Worm (Caenorhabditis elegans) whole organism, L2 larva: ENCODE measurements around the gene got-1.2.
A peak's percentile ranks its signal among the peaks of the same experiment; 100 is the strongest.

Experiments
- C34F6.9 ChIP-seq: fragments of 150-350 bp; optimal IDR thresholded peaks from 2 replicates; lab custom pipeline; 2014; ENCODE audit warnings: missing biosample characterization, missing genetic modification characterization
- F13H6.1 ChIP-seq: sonication (generic microtip); optimal IDR thresholded peaks from 2 replicates; lab custom pipeline; 2016; ENCODE audit warnings: missing genetic modification characterization, missing compliant biosample characterization
- R02D3.7 ChIP-seq: fragments of 150-350 bp; optimal IDR thresholded peaks from 2 replicates; lab custom pipeline; 2014; ENCODE audit warnings: missing biosample characterization, missing genetic modification characterization
- Y55F3AM.14 ChIP-seq: fragments of 200-800 bp; sonication (Bioruptor generic); optimal IDR thresholded peaks from 2 replicates; lab custom pipeline; 2018; ENCODE audit warnings: mild to moderate bottlenecking, missing genetic modification characterization, missing compliant biosample characterization
- ZK546.5 ChIP-seq: sonication (generic microtip); optimal IDR thresholded peaks from 2 replicates; lab custom pipeline; 2017; ENCODE audit warnings: missing biosample characterization, missing genetic modification characterization
- alr-1 ChIP-seq: fragments of 150-350 bp; optimal IDR thresholded peaks from 2 replicates; lab custom pipeline; 2014; ENCODE audit warnings: missing biosample characterization, missing genetic modification characterization
- aly-2 ChIP-seq: fragments of 150-350 bp; optimal IDR thresholded peaks from 2 replicates; lab custom pipeline; 2014; ENCODE audit warnings: missing biosample characterization, missing genetic modification characterization
- ama-1 ChIP-seq: fragments of 150-350 bp; optimal IDR thresholded peaks from 2 replicates; lab custom pipeline; 2018; ENCODE audit warnings: inconsistent platforms
- blmp-1 ChIP-seq: sonication (generic microtip); optimal IDR thresholded peaks from 2 replicates; lab custom pipeline; 2017; ENCODE audit warnings: missing genetic modification characterization, mild to moderate bottlenecking, missing compliant biosample characterization, antibody characterized with exemption, moderate library complexity; ENCODE audit not compliant: insufficient read depth
- ceh-16 ChIP-seq: fragments of 150-350 bp; optimal IDR thresholded peaks from 2 replicates; lab custom pipeline; 2014; ENCODE audit warnings: missing biosample characterization, missing genetic modification characterization
- ceh-82 ChIP-seq: fragments of 150-350 bp; optimal IDR thresholded peaks from 2 replicates; lab custom pipeline; 2014; ENCODE audit warnings: missing biosample characterization, missing genetic modification characterization
- crh-2 ChIP-seq: sonication (generic microtip); optimal IDR thresholded peaks from 2 replicates; lab custom pipeline; 2017; ENCODE audit warnings: missing biosample characterization, missing genetic modification characterization
- dmd-4 ChIP-seq: sonication (generic microtip); optimal IDR thresholded peaks from 2 replicates; lab custom pipeline; 2017; ENCODE audit warnings: missing biosample characterization, missing genetic modification characterization
- egl-27 ChIP-seq: sonication (generic microtip); optimal IDR thresholded peaks from 3 replicates; lab custom pipeline; 2017; ENCODE audit warnings: missing biosample characterization, missing genetic modification reagents, missing genetic modification characterization
- elt-1 ChIP-seq: fragments of 150-350 bp; optimal IDR thresholded peaks from 2 replicates; lab custom pipeline; 2014; ENCODE audit warnings: missing biosample characterization, missing genetic modification characterization
- elt-3 ChIP-seq: sonication (generic microtip); optimal IDR thresholded peaks from 2 replicates; lab custom pipeline; 2017; ENCODE audit warnings: missing biosample characterization, missing genetic modification characterization
- fos-1 ChIP-seq: fragments of 150-350 bp; optimal IDR thresholded peaks from 2 replicates; lab custom pipeline; 2014; ENCODE audit warnings: missing biosample characterization, missing genetic modification characterization
- gmeb-1 ChIP-seq: fragments of 150-350 bp; optimal IDR thresholded peaks from 2 replicates; lab custom pipeline; 2014; ENCODE audit warnings: missing biosample characterization, missing genetic modification characterization
- lin-11 ChIP-seq: fragments of 150-350 bp; sonication (generic microtip); optimal IDR thresholded peaks from 2 replicates; lab custom pipeline; 2014; ENCODE audit warnings: missing biosample characterization, missing genetic modification characterization, inconsistent platforms, mixed read lengths
- lin-13 ChIP-seq: fragments of 150-350 bp; optimal IDR thresholded peaks from 2 replicates; lab custom pipeline; 2014; ENCODE audit warnings: missing biosample characterization, missing genetic modification reagents, missing genetic modification characterization
- lin-39 ChIP-seq: fragments of 150-350 bp; optimal IDR thresholded peaks from 2 replicates; lab custom pipeline; 2014; ENCODE audit warnings: missing biosample characterization, missing genetic modification reagents, missing genetic modification characterization
- lsy-2 ChIP-seq, 2 experiments: fragments of 150-350 bp in 1 of 2; sonication (generic microtip) in 1 of 2; optimal IDR thresholded peaks; 2 replicates each; lab custom pipeline; 2014 to 2017; ENCODE audit warnings: missing biosample characterization in 2 of 2, missing genetic modification characterization in 2 of 2
- mab-5 ChIP-seq: fragments of 150-350 bp; optimal IDR thresholded peaks from 2 replicates; lab custom pipeline; 2014; ENCODE audit warnings: missing biosample characterization, missing genetic modification characterization
- mbf-1 ChIP-seq: sonication (generic microtip); optimal IDR thresholded peaks from 2 replicates; lab custom pipeline; 2017; ENCODE audit warnings: missing biosample characterization, missing genetic modification characterization
- mdl-1 ChIP-seq, 2 experiments: fragments of 150-350 bp in 1 of 2; sonication (generic microtip) in 1 of 2; optimal IDR thresholded peaks; 2 replicates each; lab custom pipeline; 2017; ENCODE audit warnings: missing biosample characterization in 2 of 2, missing genetic modification characterization in 2 of 2
- nhr-10 ChIP-seq: sonication (generic microtip); optimal IDR thresholded peaks from 2 replicates; lab custom pipeline; 2017; ENCODE audit warnings: missing biosample characterization, missing genetic modification characterization
- nhr-11 ChIP-seq: fragments of 150-350 bp; optimal IDR thresholded peaks from 2 replicates; lab custom pipeline; 2014; ENCODE audit warnings: missing biosample characterization, missing genetic modification characterization
- nhr-12 ChIP-seq: fragments of 150-350 bp; optimal IDR thresholded peaks from 2 replicates; lab custom pipeline; 2014; ENCODE audit warnings: missing biosample characterization, missing genetic modification characterization
- nhr-129 ChIP-seq: fragments of 150-350 bp; optimal IDR thresholded peaks from 2 replicates; lab custom pipeline; 2014; ENCODE audit warnings: missing biosample characterization, missing genetic modification characterization
- nhr-21 ChIP-seq: fragments of 150-350 bp; optimal IDR thresholded peaks from 2 replicates; lab custom pipeline; 2014; ENCODE audit warnings: missing biosample characterization, missing genetic modification characterization
- nhr-23 ChIP-seq: fragments of 150-350 bp; optimal IDR thresholded peaks from 2 replicates; lab custom pipeline; 2014; ENCODE audit warnings: missing biosample characterization, missing genetic modification reagents, missing genetic modification characterization
- nhr-237 ChIP-seq: fragments of 150-350 bp; optimal IDR thresholded peaks from 2 replicates; lab custom pipeline; 2014; ENCODE audit warnings: missing biosample characterization, missing genetic modification characterization
- nhr-25 ChIP-seq: fragments of 150-350 bp; sonication (generic microtip); optimal IDR thresholded peaks from 3 replicates; lab custom pipeline; 2014; ENCODE audit warnings: missing biosample characterization, missing genetic modification characterization
- nhr-6 ChIP-seq: fragments of 150-350 bp; optimal IDR thresholded peaks from 2 replicates; lab custom pipeline; 2014; ENCODE audit warnings: missing biosample characterization, missing genetic modification characterization
- nhr-77 ChIP-seq: fragments of 150-350 bp; optimal IDR thresholded peaks from 2 replicates; lab custom pipeline; 2014; ENCODE audit warnings: missing biosample characterization, missing genetic modification characterization
- peb-1 ChIP-seq: fragments of 150-350 bp; optimal IDR thresholded peaks from 2 replicates; lab custom pipeline; 2014; ENCODE audit warnings: missing biosample characterization, missing genetic modification characterization
- sem-4 ChIP-seq: fragments of 150-350 bp; optimal IDR thresholded peaks from 2 replicates; lab custom pipeline; 2014; ENCODE audit warnings: missing biosample characterization, missing genetic modification reagents, missing genetic modification characterization
- skn-1 ChIP-seq: sonication (generic microtip); optimal IDR thresholded peaks from 2 replicates; lab custom pipeline; 2017; ENCODE audit warnings: missing biosample characterization, missing genetic modification characterization
- sma-3 ChIP-seq: sonication (generic microtip); optimal IDR thresholded peaks from 2 replicates; lab custom pipeline; 2016; ENCODE audit warnings: missing genetic modification reagents, missing genetic modification characterization, missing compliant biosample characterization
- sma-9 ChIP-seq, 2 experiments: fragments of 150-350 bp in 1 of 2; sonication (generic microtip) in 1 of 2; optimal IDR thresholded peaks; 2 replicates each; lab custom pipeline; 2014 to 2016; ENCODE audit warnings: missing genetic modification characterization in 2 of 2, mild to moderate bottlenecking in 1 of 2, missing biosample characterization in 1 of 2, missing compliant biosample characterization in 1 of 2, missing genetic modification reagents in 1 of 2, moderate library complexity in 1 of 2
- snpc-4 ChIP-seq: fragments of 150-350 bp; optimal IDR thresholded peaks from 2 replicates; lab custom pipeline; 2014; ENCODE audit warnings: missing biosample characterization, missing genetic modification characterization
- unc-39 ChIP-seq: fragments of 150-350 bp; optimal IDR thresholded peaks from 2 replicates; lab custom pipeline; 2014; ENCODE audit warnings: missing biosample characterization, missing genetic modification characterization
- unc-55 ChIP-seq: fragments of 150-350 bp; sonication (generic microtip); optimal IDR thresholded peaks from 3 replicates; lab custom pipeline; 2014; ENCODE audit warnings: missing biosample characterization, missing genetic modification reagents, missing genetic modification characterization
- unc-62 ChIP-seq: fragments of 150-350 bp; optimal IDR thresholded peaks from 2 replicates; lab custom pipeline; 2014; ENCODE audit warnings: missing biosample characterization, missing genetic modification reagents, missing genetic modification characterization
- zag-1 ChIP-seq: fragments of 150-350 bp; optimal IDR thresholded peaks from 2 replicates; lab custom pipeline; 2014; ENCODE audit warnings: missing biosample characterization, missing genetic modification characterization
- ztf-1 ChIP-seq: fragments of 200-800 bp; sonication (Bioruptor generic); conservative IDR thresholded peaks from 2 replicates; pipeline ENCODE4 v1.3.6; 2022; ENCODE audit warnings: missing genetic modification characterization, missing compliant biosample characterization
- ztf-11 ChIP-seq: sonication (generic microtip); optimal IDR thresholded peaks from 2 replicates; lab custom pipeline; 2017; ENCODE audit warnings: missing biosample characterization, missing genetic modification characterization
- ztf-4 ChIP-seq: fragments of 150-350 bp; optimal IDR thresholded peaks from 2 replicates; lab custom pipeline; 2014; ENCODE audit warnings: missing biosample characterization, missing genetic modification characterization

Gene got-1.2

ce11 chrX:16775335-16775835 is 17.5 kb downstream of the got-1.2 start:
- no peak for TF ChIP-seq peb-1 (tag; lab: Kevin White, UChicago)
- no peak for TF ChIP-seq unc-62
- peak; percentile 46 for TF ChIP-seq gmeb-1 (tag; lab: Kevin White, UChicago)
- TF ChIP-seq F13H6.1, result no peak
- no peak for TF ChIP-seq ztf-11 (tag; lab: Kevin White, UChicago)
- no peak for TF ChIP-seq lin-39 (tag; lab: Kevin White, UChicago)
- TF ChIP-seq aly-2, result no peak
- peak; percentile 82 for TF ChIP-seq fos-1 (tag; lab: Kevin White, UChicago)
- no peak for TF ChIP-seq alr-1
- TF ChIP-seq mdl-1 (tag; optimal IDR thresholded peaks at IDR 0.05; lab: Kevin White, UChicago), result peak in 1 of 2 experiments; percentile 32
- TF ChIP-seq nhr-77 (tag; lab: Kevin White, UChicago), result no peak
- TF ChIP-seq egl-27 (tag; lab: Kevin White, UChicago), result no peak
- TF ChIP-seq elt-3, result no peak
- TF ChIP-seq sem-4 (tag; lab: Kevin White, UChicago), result no peak
- no peak for TF ChIP-seq zag-1 (tag; lab: Kevin White, UChicago)
- no peak for TF ChIP-seq nhr-11 (tag; lab: Kevin White, UChicago)
- no peak for TF ChIP-seq unc-55 (GFP tag; lab: Kevin White, UChicago)
- TF ChIP-seq ztf-1 (GFP tag; lab: Robert Waterston, UW), result no peak
- TF ChIP-seq lin-11 (tag; lab: Kevin White, UChicago), result no peak
- TF ChIP-seq mab-5 (tag; lab: Kevin White, UChicago), result no peak
- TF ChIP-seq ZK546.5 (tag; lab: Kevin White, UChicago), result no peak
- TF ChIP-seq nhr-6 (tag; lab: Kevin White, UChicago), result no peak
- TF ChIP-seq nhr-237 (tag; lab: Kevin White, UChicago), result no peak
- TF ChIP-seq elt-1, result no peak
- TF ChIP-seq sma-9 (GFP tag; optimal IDR thresholded peaks at IDR 0.05; lab: Kevin White, UChicago), result peak; percentile 59
- no peak for TF ChIP-seq sma-9 (tag; optimal IDR thresholded peaks at IDR 0.05; lab: Kevin White, UChicago)
- TF ChIP-seq ceh-82, result no peak
- no peak for TF ChIP-seq Y55F3AM.14 (GFP tag; lab: Kevin White, UChicago)
- no peak for TF ChIP-seq ceh-16 (tag; lab: Kevin White, UChicago)
- TF ChIP-seq C34F6.9 (tag; lab: Kevin White, UChicago), result no peak
- TF ChIP-seq nhr-21 (tag; lab: Kevin White, UChicago), result peak; percentile 49
- TF ChIP-seq dmd-4 (tag; lab: Kevin White, UChicago), result no peak
- no peak for TF ChIP-seq ztf-4 (tag; lab: Kevin White, UChicago)
- no peak for TF ChIP-seq lsy-2 (tag; optimal IDR thresholded peaks at IDR 0.05; lab: Kevin White, UChicago)
- TF ChIP-seq nhr-10 (tag; lab: Kevin White, UChicago), result no peak
- no peak for TF ChIP-seq unc-39 (tag; lab: Kevin White, UChicago)
- no peak for TF ChIP-seq nhr-23 (tag; lab: Kevin White, UChicago)
- TF ChIP-seq lin-13 (GFP tag; lab: Kevin White, UChicago), result no peak
- TF ChIP-seq ama-1 (lab: Kevin White, UChicago), result no peak
- TF ChIP-seq nhr-129 (tag; lab: Kevin White, UChicago), result no peak
- peak; percentile 82 for TF ChIP-seq blmp-1 (tag; lab: Kevin White, UChicago)
- no peak for TF ChIP-seq snpc-4 (tag; lab: Kevin White, UChicago)
- TF ChIP-seq mbf-1 (tag; lab: Kevin White, UChicago), result no peak
- no peak for TF ChIP-seq R02D3.7
- peak; percentile 64 for TF ChIP-seq crh-2
- peak; percentile 59 for TF ChIP-seq nhr-25 (tag; lab: Kevin White, UChicago)
- no peak for TF ChIP-seq nhr-12 (tag; lab: Kevin White, UChicago)
- TF ChIP-seq sma-3 (GFP tag; lab: Kevin White, UChicago), result peak; percentile 25
- no peak for TF ChIP-seq skn-1 (tag; lab: Kevin White, UChicago)
- TF ChIP-seq, all 48 proteins: peak for 9
